Worm (Caenorhabditis elegans) whole organism, L3 larva: ENCODE data around the gene ifbp-1.

Source experiments
- ama-1 ChIP-seq: fragments of 150-350 bp; optimal IDR thresholded peaks from 2 replicates; lab custom pipeline; 2018
- fkh-10 ChIP-seq: sonication (generic microtip); optimal IDR thresholded peaks from 2 replicates; lab custom pipeline; 2017; ENCODE audit warnings: missing biosample characterization, missing genetic modification reagents, missing genetic modification characterization
- lsy-12 ChIP-seq: sonication (generic microtip); optimal IDR thresholded peaks from 2 replicates; lab custom pipeline; 2016; ENCODE audit warnings: mild to moderate bottlenecking, missing genetic modification characterization, missing compliant biosample characterization
- nhr-11 ChIP-seq: fragments of 150-350 bp; optimal IDR thresholded peaks from 2 replicates; lab custom pipeline; 2014; ENCODE audit warnings: missing biosample characterization, missing genetic modification characterization
- nhr-43 ChIP-seq: sonication (generic microtip); optimal IDR thresholded peaks from 2 replicates; lab custom pipeline; 2016; ENCODE audit warnings: mild to moderate bottlenecking, missing genetic modification characterization, missing compliant biosample characterization; ENCODE audit not compliant: poor library complexity, severe bottlenecking
- nhr-76 ChIP-seq: fragments of 150-350 bp; sonication (generic microtip); optimal IDR thresholded peaks from 5 replicates; lab custom pipeline; 2014; ENCODE audit warnings: missing biosample characterization, missing genetic modification characterization
- pqm-1 ChIP-seq: fragments of 150-350 bp; optimal IDR thresholded peaks from 2 replicates; lab custom pipeline; 2017; ENCODE audit warnings: missing biosample characterization, missing genetic modification characterization, inconsistent platforms
- tbx-2 ChIP-seq: sonication (generic microtip); optimal IDR thresholded peaks from 2 replicates; lab custom pipeline; 2016; ENCODE audit warnings: mild to moderate bottlenecking, missing genetic modification characterization, missing compliant biosample characterization
- zag-1 ChIP-seq: fragments of 150-350 bp; optimal IDR thresholded peaks from 2 replicates; lab custom pipeline; 2014; ENCODE audit warnings: missing biosample characterization, missing genetic modification characterization
- ztf-4 ChIP-seq: fragments of 150-350 bp; optimal IDR thresholded peaks from 2 replicates; lab custom pipeline; 2014; ENCODE audit warnings: missing biosample characterization, missing genetic modification characterization

DNA sequence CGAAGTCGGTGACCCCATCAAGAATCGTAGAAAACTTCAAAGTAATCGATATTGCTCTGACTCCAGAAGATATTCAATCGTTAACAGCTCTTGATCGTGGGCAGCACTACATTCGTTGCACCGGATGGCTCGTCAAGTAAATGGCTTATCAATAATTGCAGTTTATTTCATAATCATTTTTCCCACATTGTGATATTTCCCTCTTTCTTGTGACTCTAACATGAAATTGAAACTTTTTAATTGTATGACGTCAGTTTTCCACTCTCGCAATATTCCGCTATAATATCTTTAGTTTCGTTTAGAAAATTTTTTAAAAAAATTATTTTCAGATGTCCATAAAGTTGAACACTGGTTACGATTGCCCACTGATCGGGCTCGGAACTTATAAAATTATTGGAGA lies 27.9 kb upstream of the ifbp-1 start, which contains the start of gene F53F1.3:
- no peak for TF ChIP-seq lsy-12 (tag; lab: Kevin White, UChicago)
- TF ChIP-seq ztf-4 (tag; lab: Kevin White, UChicago): no peak
- TF ChIP-seq zag-1 (tag; lab: Kevin White, UChicago): no peak
- TF ChIP-seq nhr-76 (tag; lab: Kevin White, UChicago): no peak
- no peak for TF ChIP-seq tbx-2 (tag; lab: Kevin White, UChicago)
- TF ChIP-seq pqm-1 (tag; lab: Kevin White, UChicago): no peak
- no peak for TF ChIP-seq fkh-10 (GFP tag; lab: Kevin White, UChicago)
- no peak for TF ChIP-seq ama-1 (lab: Kevin White, UChicago)
- TF ChIP-seq nhr-11 (tag; lab: Kevin White, UChicago): no peak
- no peak for TF ChIP-seq nhr-43 (tag; lab: Kevin White, UChicago)
